Worm (Caenorhabditis elegans): ENCODE data around the gene rilp-1.

The rilp-1 gene

DNA sequence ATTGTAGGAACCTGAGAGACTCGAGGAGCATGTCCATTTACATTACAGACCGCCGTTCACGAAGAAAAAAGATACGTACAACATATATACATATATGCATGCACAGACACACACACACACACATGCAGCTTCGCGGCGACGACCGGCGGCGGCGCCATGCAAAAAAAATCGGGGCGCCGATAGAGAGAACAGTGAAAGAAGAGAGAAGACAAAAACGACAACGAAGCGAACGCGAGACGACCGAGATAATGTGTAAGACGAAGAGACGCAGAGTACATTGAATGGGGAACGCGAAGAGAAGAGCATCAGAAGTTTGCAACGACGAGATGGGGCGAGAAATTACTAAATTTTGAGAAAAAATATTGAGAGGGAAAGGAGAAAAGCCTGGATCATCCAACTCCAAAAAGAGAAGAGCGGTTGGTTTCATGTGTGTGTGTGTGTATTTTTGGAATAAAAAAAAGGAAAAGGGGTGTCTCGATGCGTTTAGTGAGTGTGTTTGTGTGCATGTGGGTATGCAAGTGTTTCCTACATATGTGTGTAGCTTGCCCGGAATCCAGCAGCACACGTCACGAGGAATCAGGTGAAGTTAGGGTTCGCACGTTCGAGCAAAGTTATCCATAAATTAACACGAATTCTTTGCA lies 16.2 kb upstream of the rilp-1 start (continued):
- peak; percentile 45 for TF ChIP-seq hmg-11 (tag; optimal IDR thresholded peaks at IDR 0.05)
- peak; percentile 47 for TF ChIP-seq elt-2 (tag; optimal IDR thresholded peaks at IDR 0.05)
- no peak for TF ChIP-seq aly-2 (tag; optimal IDR thresholded peaks at IDR 0.05)
- no peak for TF ChIP-seq skn-1 (tag; optimal IDR thresholded peaks at IDR 0.05)
- no peak for TF ChIP-seq R02D3.7 (tag; optimal IDR thresholded peaks at IDR 0.05)
- no peak for TF ChIP-seq elt-1 (tag; optimal IDR thresholded peaks at IDR 0.05)
- no peak for TF ChIP-seq nhr-25 (tag; optimal IDR thresholded peaks at IDR 0.05)
- TF ChIP-seq nhr-67 (tag; optimal IDR thresholded peaks at IDR 0.05) = no peak
- no peak for TF ChIP-seq fkh-2 (tag; optimal IDR thresholded peaks at IDR 0.05)
- TF ChIP-seq nfya-1 (tag; optimal IDR thresholded peaks at IDR 0.05; ENCODE audit: insufficient read depth) = peak; percentile 39
- TF ChIP-seq nhr-77 (tag; optimal IDR thresholded peaks at IDR 0.05) = no peak
- TF ChIP-seq tbx-2 (tag; optimal IDR thresholded peaks at IDR 0.05) = no peak
- TF ChIP-seq ceh-9 (tag; optimal IDR thresholded peaks at IDR 0.05) = no peak
- TF ChIP-seq nhr-12 (tag; optimal IDR thresholded peaks at IDR 0.05) = no peak
- no peak for TF ChIP-seq nhr-28 (tag; optimal IDR thresholded peaks at IDR 0.05)
- no peak for TF ChIP-seq zag-1 (tag; optimal IDR thresholded peaks at IDR 0.05)
- no peak for TF ChIP-seq fkh-10 (GFP tag; optimal IDR thresholded peaks at IDR 0.05)
- TF ChIP-seq elt-3 (tag; optimal IDR thresholded peaks at IDR 0.05) = no peak
- no peak for TF ChIP-seq ztf-4 (tag; optimal IDR thresholded peaks at IDR 0.05)
- TF ChIP-seq sea-2 (GFP tag; optimal IDR thresholded peaks at IDR 0.05) = no peak
- no peak for TF ChIP-seq lin-15B (tag; optimal IDR thresholded peaks at IDR 0.05)
- no peak for TF ChIP-seq daf-12 (tag; optimal IDR thresholded peaks at IDR 0.05)
- no peak for TF ChIP-seq ztf-11 (tag; optimal IDR thresholded peaks at IDR 0.05)
- TF ChIP-seq mml-1 (tag; optimal IDR thresholded peaks at IDR 0.05) = no peak
- no peak for TF ChIP-seq nhr-43 (tag; optimal IDR thresholded peaks at IDR 0.05; ENCODE audit: poor library complexity, severe bottlenecking)

DNA sequence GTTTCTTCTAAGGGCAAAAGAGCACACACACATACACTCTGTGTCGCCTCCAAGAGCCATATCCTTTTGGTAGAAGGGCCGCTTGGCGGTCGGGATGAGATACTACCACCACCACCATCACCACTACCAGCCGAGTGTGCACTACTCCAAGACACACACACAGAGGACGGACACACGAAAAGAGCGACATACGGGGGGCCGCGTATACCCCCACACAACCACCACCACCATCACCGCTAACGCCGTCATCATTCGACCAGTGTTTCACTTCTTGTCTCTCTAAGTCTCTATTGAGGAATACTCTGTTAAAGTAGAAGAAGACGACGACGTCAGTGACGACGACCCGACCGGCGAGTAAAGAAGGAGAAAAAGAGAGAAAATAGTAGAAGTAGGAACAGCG lies 15.3 kb upstream of the rilp-1 start:
- no peak for TF ChIP-seq elt-2 (tag; optimal IDR thresholded peaks at IDR 0.05)
- no peak for TF ChIP-seq nhr-11 (tag; optimal IDR thresholded peaks at IDR 0.05)
- no peak for TF ChIP-seq ceh-82 (tag; optimal IDR thresholded peaks at IDR 0.05)
- TF ChIP-seq ZK546.5 (tag; optimal IDR thresholded peaks at IDR 0.05) = no peak
- TF ChIP-seq nhr-12 (tag; optimal IDR thresholded peaks at IDR 0.05) = no peak
- TF ChIP-seq nfya-1 (tag; optimal IDR thresholded peaks at IDR 0.05; ENCODE audit: insufficient read depth) = peak; percentile 46
- no peak for TF ChIP-seq ceh-9 (tag; optimal IDR thresholded peaks at IDR 0.05)
- TF ChIP-seq eor-1 (tag; optimal IDR thresholded peaks at IDR 0.05) = no peak
- TF ChIP-seq fkh-2 (tag; optimal IDR thresholded peaks at IDR 0.05) = no peak
- TF ChIP-seq elt-3 (tag; optimal IDR thresholded peaks at IDR 0.05) = no peak
- peak; percentile 82 for TF ChIP-seq lin-39 (tag; optimal IDR thresholded peaks at IDR 0.05)
- TF ChIP-seq unc-62 (GFP tag; optimal IDR thresholded peaks at IDR 0.05) = no peak
- no peak for TF ChIP-seq ceh-28 (tag; optimal IDR thresholded peaks at IDR 0.05)
- TF ChIP-seq nhr-28 (tag; optimal IDR thresholded peaks at IDR 0.05) = no peak
- no peak for TF ChIP-seq ztf-11 (tag; optimal IDR thresholded peaks at IDR 0.05)
- TF ChIP-seq lsy-12 (tag; optimal IDR thresholded peaks at IDR 0.05) = no peak
- peak; percentile 27 for TF ChIP-seq nhr-23 (tag; optimal IDR thresholded peaks at IDR 0.05)
- peak; percentile 63 for TF ChIP-seq hmg-11 (tag; optimal IDR thresholded peaks at IDR 0.05)

DNA sequence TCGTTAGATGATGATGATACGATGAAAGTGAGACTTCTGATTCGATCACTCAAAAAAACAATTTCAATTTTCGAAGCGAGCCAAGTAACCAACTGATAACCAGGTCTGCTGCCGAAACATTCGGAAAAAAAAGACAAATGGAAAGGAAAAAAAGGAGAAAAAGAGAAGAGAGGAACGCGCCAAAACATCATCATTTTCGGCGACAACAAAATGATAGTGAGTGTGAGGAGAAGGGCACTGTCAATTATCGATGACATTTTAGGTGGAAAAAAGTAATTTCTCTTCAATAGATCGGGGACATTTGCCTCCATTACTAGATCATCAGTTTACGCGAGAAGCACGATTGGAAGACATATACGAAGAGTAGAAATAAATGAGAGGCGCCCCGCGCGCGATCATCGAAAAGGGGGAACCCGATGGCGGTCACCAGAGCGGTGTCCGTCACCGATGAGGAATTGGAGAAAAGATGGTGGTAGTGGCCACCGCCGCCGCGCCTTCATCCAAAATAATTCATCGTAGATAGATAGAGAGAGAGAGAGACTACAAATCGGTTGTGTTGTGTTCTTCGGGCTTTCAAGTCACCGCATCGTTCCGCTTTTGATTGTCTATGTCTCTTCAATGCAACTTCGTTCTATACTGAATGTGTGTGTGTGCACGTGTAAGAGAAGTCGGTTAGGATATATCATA lies 14.6 kb upstream of the rilp-1 start:
- TF ChIP-seq nhr-25 (tag; optimal IDR thresholded peaks at IDR 0.05) (peak; percentile 46), nfya-1 (tag; optimal IDR thresholded peaks at IDR 0.05; ENCODE audit: insufficient read depth) (peak; percentile 31), snpc-4 (tag; optimal IDR thresholded peaks at IDR 0.05) (no peak), nhr-23 (tag; optimal IDR thresholded peaks at IDR 0.05) (peak; percentile 74), ceh-28 (tag; optimal IDR thresholded peaks at IDR 0.05) (peak; percentile 8), lin-39 (tag; optimal IDR thresholded peaks at IDR 0.05) (peak; percentile 58), pha-4 (tag; optimal IDR thresholded peaks at IDR 0.05) (no peak), ceh-9 (tag; optimal IDR thresholded peaks at IDR 0.05) (no peak), elt-1 (tag; optimal IDR thresholded peaks at IDR 0.05) (no peak), sea-2 (GFP tag; optimal IDR thresholded peaks at IDR 0.05) (no peak), nhr-43 (tag; optimal IDR thresholded peaks at IDR 0.05; ENCODE audit: poor library complexity, severe bottlenecking) (peak; percentile 43)

Measured in whole organism, L3 larva.